Fruit fly (Drosophila melanogaster) whole organism, prepupa: ENCODE data around the gene CG34297.

Experiments used
- CG16779 ChIP-seq: fragments of 200-800 bp; sonication (Bioruptor generic); optimal IDR thresholded peaks from 3 replicates; lab custom pipeline; 2017; ENCODE audit warnings: missing biosample characterization, mild to moderate bottlenecking, missing genetic modification characterization
- CG3032 ChIP-seq: fragments of 200-800 bp; optimal IDR thresholded peaks from 2 replicates; lab custom pipeline; 2019; ENCODE audit warnings: missing biosample characterization, mild to moderate bottlenecking, missing genetic modification characterization, moderate library complexity
- CG31627 ChIP-seq: fragments of 200-800 bp; sonication (Bioruptor generic); optimal IDR thresholded peaks from 3 replicates; lab custom pipeline; 2016; ENCODE audit warnings: missing biosample characterization, missing genetic modification characterization
- CG6163 ChIP-seq: fragments of 200-800 bp; sonication (Bioruptor generic); IDR thresholded peaks from 3 replicates; pipeline ENCODE4 v1.3.6; 2022; ENCODE audit warnings: missing biosample characterization, missing genetic modification characterization
- Lpt ChIP-seq: fragments of 200-800 bp; sonication (Bioruptor generic); optimal IDR thresholded peaks from 3 replicates; lab custom pipeline; 2016; ENCODE audit warnings: missing biosample characterization, missing genetic modification characterization
- Smox ChIP-seq: fragments of 200-800 bp; sonication (Bioruptor generic); optimal IDR thresholded peaks from 3 replicates; lab custom pipeline; 2016; ENCODE audit warnings: missing biosample characterization, missing genetic modification characterization
- cyc ChIP-seq: fragments of 200-800 bp; sonication (Bioruptor generic); optimal IDR thresholded peaks from 3 replicates; lab custom pipeline; 2016; ENCODE audit warnings: missing biosample characterization, missing genetic modification characterization
- lz ChIP-seq: fragments of 200-800 bp; sonication (Bioruptor generic); optimal IDR thresholded peaks from 3 replicates; lab custom pipeline; 2016; ENCODE audit warnings: missing biosample characterization, missing genetic modification characterization
- spab ChIP-seq: fragments of 200-800 bp; sonication (Bioruptor generic); optimal IDR thresholded peaks from 2 replicates; lab custom pipeline; 2017; ENCODE audit warnings: missing biosample characterization, mild to moderate bottlenecking, missing genetic modification characterization, missing genetic modification reagents
- vri ChIP-seq: fragments of 200-800 bp; sonication (Bioruptor generic); optimal IDR thresholded peaks from 3 replicates; lab custom pipeline; 2016; ENCODE audit warnings: missing biosample characterization, mild to moderate bottlenecking, missing genetic modification characterization

- TF ChIP-seq cyc (GFP tag; lab: Kevin White, UChicago) (no peak), CG31627 (GFP tag; lab: Kevin White, UChicago) (no peak), Smox (GFP tag; lab: Kevin White, UChicago) (no peak), CG16779 (tag; lab: Kevin White, UChicago) (no peak), lz (GFP tag; lab: Kevin White, UChicago) (no peak), CG3032 (tag; lab: Kevin White, UChicago) (no peak), CG6163 (GFP tag; lab: Robert Waterston, UW) (no peak), vri (GFP tag; lab: Kevin White, UChicago) (no peak), Lpt (no peak), spab (GFP tag; lab: Kevin White, UChicago) (no peak)
Observed at dm6 chr3R:6735722-6736121, 12.1 kb downstream of the CG34297 start.
